Worm (Caenorhabditis elegans) whole organism, mixed stage, embryonic: ENCODE data around the gene str-136.

Source experiments
- bed-3 ChIP-seq: fragments of 200-800 bp; sonication (Bioruptor generic); optimal IDR thresholded peaks from 3 replicates; lab custom pipeline; 2018; ENCODE audit warnings: mild to moderate bottlenecking, missing genetic modification characterization, moderate library complexity, missing compliant biosample characterization
- blmp-1 ChIP-seq: fragments of 150-350 bp; optimal IDR thresholded peaks from 2 replicates; lab custom pipeline; 2014; ENCODE audit warnings: missing biosample characterization, missing genetic modification characterization
- ceh-43 ChIP-seq: fragments of 200-800 bp; sonication (Bioruptor generic); optimal IDR thresholded peaks from 2 replicates; lab custom pipeline; 2018; ENCODE audit warnings: mild to moderate bottlenecking, missing genetic modification characterization, moderate library complexity, missing compliant biosample characterization
- ces-1 ChIP-seq: fragments of 150-350 bp; optimal IDR thresholded peaks from 2 replicates; lab custom pipeline; 2014; ENCODE audit warnings: missing biosample characterization, missing genetic modification reagents, missing genetic modification characterization
- cnd-1 ChIP-seq: fragments of 200-800 bp; sonication (Bioruptor generic); optimal IDR thresholded peaks from 2 replicates; lab custom pipeline; 2018; ENCODE audit warnings: mild to moderate bottlenecking, missing genetic modification characterization, missing compliant biosample characterization
- drap-1 ChIP-seq: fragments of 200-800 bp; sonication (Bioruptor generic); optimal IDR thresholded peaks from 3 replicates; lab custom pipeline; 2018; ENCODE audit warnings: mild to moderate bottlenecking, missing genetic modification characterization, missing compliant biosample characterization
- elt-1 ChIP-seq: sonication (generic microtip); optimal IDR thresholded peaks from 2 replicates; lab custom pipeline; 2017; ENCODE audit warnings: missing genetic modification characterization, mild to moderate bottlenecking, missing compliant biosample characterization, antibody characterized with exemption, moderate library complexity, borderline replicate concordance; ENCODE audit not compliant: insufficient read depth
- elt-3 ChIP-seq: fragments of 150-350 bp; optimal IDR thresholded peaks from 2 replicates; lab custom pipeline; 2014; ENCODE audit warnings: missing biosample characterization, missing genetic modification characterization
- flh-1 ChIP-seq: fragments of 200-800 bp; sonication (Bioruptor generic); optimal IDR thresholded peaks from 2 replicates; lab custom pipeline; 2018; ENCODE audit warnings: mild to moderate bottlenecking, missing genetic modification characterization, moderate library complexity, missing compliant biosample characterization
- ham-2 ChIP-seq: fragments of 200-800 bp; sonication (Bioruptor generic); optimal IDR thresholded peaks from 2 replicates; lab custom pipeline; 2018; ENCODE audit warnings: mild to moderate bottlenecking, missing genetic modification characterization, missing compliant biosample characterization
- hlh-1 ChIP-seq: fragments of 150-350 bp; optimal IDR thresholded peaks from 2 replicates; lab custom pipeline; 2014; ENCODE audit warnings: missing biosample characterization, missing genetic modification reagents, missing genetic modification characterization
- lin-13 ChIP-seq: fragments of 150-350 bp; optimal IDR thresholded peaks from 2 replicates; lab custom pipeline; 2014; ENCODE audit warnings: missing biosample characterization, missing genetic modification characterization
- lin-32 ChIP-seq: fragments of 200-800 bp; sonication (Bioruptor generic); optimal IDR thresholded peaks from 2 replicates; lab custom pipeline; 2018; ENCODE audit warnings: mild to moderate bottlenecking, missing genetic modification characterization, missing compliant biosample characterization
- lsy-2 ChIP-seq: fragments of 150-350 bp; optimal IDR thresholded peaks from 2 replicates; lab custom pipeline; 2014; ENCODE audit warnings: missing biosample characterization, missing genetic modification characterization
- mab-5 ChIP-seq: fragments of 150-350 bp; optimal IDR thresholded peaks from 2 replicates; lab custom pipeline; 2014; ENCODE audit warnings: missing biosample characterization, missing genetic modification characterization
- mep-1 ChIP-seq: fragments of 150-350 bp; optimal IDR thresholded peaks from 2 replicates; lab custom pipeline; 2017; ENCODE audit warnings: missing biosample characterization, missing genetic modification reagents, missing genetic modification characterization, inconsistent platforms
- nhr-12 ChIP-seq: fragments of 150-350 bp; optimal IDR thresholded peaks from 2 replicates; lab custom pipeline; 2014; ENCODE audit warnings: missing biosample characterization, missing genetic modification characterization
- nhr-2 ChIP-seq: fragments of 150-350 bp; optimal IDR thresholded peaks from 2 replicates; lab custom pipeline; 2014; ENCODE audit warnings: missing biosample characterization, missing genetic modification characterization
- nhr-237 ChIP-seq: fragments of 150-350 bp; optimal IDR thresholded peaks from 2 replicates; lab custom pipeline; 2014; ENCODE audit warnings: missing biosample characterization, missing genetic modification characterization
- nhr-28 ChIP-seq: fragments of 150-350 bp; optimal IDR thresholded peaks from 2 replicates; lab custom pipeline; 2014; ENCODE audit warnings: missing biosample characterization, missing genetic modification characterization
- nhr-76 ChIP-seq: sonication (generic microtip); optimal IDR thresholded peaks from 2 replicates; lab custom pipeline; 2017; ENCODE audit warnings: missing biosample characterization, missing genetic modification characterization
- pha-4 ChIP-seq: fragments of 150-350 bp; optimal IDR thresholded peaks from 2 replicates; lab custom pipeline; 2018; ENCODE audit warnings: missing biosample characterization, missing genetic modification reagents, missing genetic modification characterization
- sem-2 ChIP-seq: fragments of 200-800 bp; sonication (Bioruptor generic); optimal IDR thresholded peaks from 2 replicates; lab custom pipeline; 2018; ENCODE audit warnings: mild to moderate bottlenecking, missing genetic modification characterization, missing compliant biosample characterization
- snpc-4 ChIP-seq: fragments of 150-350 bp; optimal IDR thresholded peaks from 2 replicates; lab custom pipeline; 2014; ENCODE audit warnings: missing biosample characterization, missing genetic modification characterization
- sptf-1 ChIP-seq: sonication (generic microtip); optimal IDR thresholded peaks from 2 replicates; lab custom pipeline; 2017; ENCODE audit warnings: mild to moderate bottlenecking, missing genetic modification characterization, moderate library complexity, missing compliant biosample characterization
- tbx-8 ChIP-seq: fragments of 200-800 bp; sonication (Bioruptor generic); optimal IDR thresholded peaks from 2 replicates; lab custom pipeline; 2018; ENCODE audit warnings: mild to moderate bottlenecking, missing genetic modification characterization, moderate library complexity, missing compliant biosample characterization
- unc-120 ChIP-seq: sonication (generic microtip); optimal IDR thresholded peaks from 2 replicates; lab custom pipeline; 2017; ENCODE audit warnings: missing genetic modification characterization, missing compliant biosample characterization; ENCODE audit not compliant: poor library complexity, severe bottlenecking
- unc-62 ChIP-seq: fragments of 150-350 bp; optimal IDR thresholded peaks from 2 replicates; lab custom pipeline; 2014; ENCODE audit warnings: missing biosample characterization, missing genetic modification reagents, missing genetic modification characterization
- zip-8 ChIP-seq: fragments of 150-350 bp; optimal IDR thresholded peaks from 2 replicates; lab custom pipeline; 2014; ENCODE audit warnings: missing biosample characterization, missing genetic modification characterization
- ztf-11 ChIP-seq: fragments of 150-350 bp; optimal IDR thresholded peaks from 2 replicates; lab custom pipeline; 2014; ENCODE audit warnings: missing biosample characterization, missing genetic modification characterization

str-136 gene

ce11 chrV:8262212-8262611, 16.5 kb downstream of the str-136 start:
- TF ChIP-seq lin-13 (tag; lab: Kevin White, UChicago) (no peak), mab-5 (tag; lab: Kevin White, UChicago) (no peak), nhr-237 (tag; lab: Kevin White, UChicago) (no peak), mep-1 (no peak), bed-3 (no peak), cnd-1 (tag; lab: Kevin White, UChicago) (no peak), nhr-12 (no peak), ztf-11 (tag; lab: Kevin White, UChicago) (no peak), zip-8 (tag; lab: Kevin White, UChicago) (no peak), nhr-28 (tag; lab: Kevin White, UChicago) (no peak)

- TF ChIP-seq mep-1, result no peak
Observed at ce11 chrV:8259016-8259415, 19.7 kb downstream of the str-136 start, which contains the start of gene C16D9.1. Gene C16D9.1, plus strand, starts transcription at chrV:8259316.

- TF ChIP-seq zip-8 (tag; lab: Kevin White, UChicago) (peak; percentile 74), ham-2 (GFP tag; lab: Kevin White, UChicago) (no peak), blmp-1 (tag; lab: Kevin White, UChicago) (peak; percentile 50), nhr-28 (tag; lab: Kevin White, UChicago) (no peak)
Observed at ce11 chrV:8254973-8255372, 23.8 kb downstream of the str-136 start.

ce11 chrV:8253946-8254345, 24.8 kb downstream of the str-136 start:
- TF ChIP-seq ces-1 (peak; percentile 99), flh-1 (no peak)

ce11 chrV:8252532-8252931, 26.2 kb downstream of the str-136 start:
- peak; percentile 15 for TF ChIP-seq hlh-1 (tag; lab: Kevin White, UChicago)
- no peak for TF ChIP-seq unc-120 (tag; lab: Kevin White, UChicago)
- TF ChIP-seq ztf-11 (tag; lab: Kevin White, UChicago), result no peak
- no peak for TF ChIP-seq sem-2 (GFP tag; lab: Kevin White, UChicago)
- no peak for TF ChIP-seq zip-8 (tag; lab: Kevin White, UChicago)
- TF ChIP-seq nhr-28 (tag; lab: Kevin White, UChicago), result no peak
- TF ChIP-seq tbx-8 (GFP tag; lab: Kevin White, UChicago), result no peak
- no peak for TF ChIP-seq lin-32
- TF ChIP-seq mab-5 (tag; lab: Kevin White, UChicago), result peak; percentile 53
- peak; percentile 84 for TF ChIP-seq unc-62 (GFP tag; lab: Kevin White, UChicago)
- no peak for TF ChIP-seq elt-3 (tag; lab: Kevin White, UChicago)

- TF ChIP-seq ham-2 (GFP tag; lab: Kevin White, UChicago), result no peak
- no peak for TF ChIP-seq nhr-2
- no peak for TF ChIP-seq drap-1
- TF ChIP-seq hlh-1 (tag; lab: Kevin White, UChicago), result no peak
- no peak for TF ChIP-seq lsy-2 (tag; lab: Kevin White, UChicago)
- no peak for TF ChIP-seq mep-1
- TF ChIP-seq, all 35 proteins: peak for 0
Observed at ce11 chrV:8251075-8251474, 27.7 kb downstream of the str-136 start.

ce11 chrV:8250208-8250607, 28.5 kb downstream of the str-136 start, which contains the start of gene C16D9.6:
Gene C16D9.6, minus strand, starts transcription at chrV:8250308.
- TF ChIP-seq mab-5 (tag; lab: Kevin White, UChicago), result no peak
- TF ChIP-seq nhr-28 (tag; lab: Kevin White, UChicago), result no peak
- no peak for TF ChIP-seq nhr-12
- TF ChIP-seq nhr-76 (tag; lab: Kevin White, UChicago), result no peak
- no peak for TF ChIP-seq lsy-2 (tag; lab: Kevin White, UChicago)
- TF ChIP-seq nhr-2, result no peak
- no peak for TF ChIP-seq bed-3
- no peak for TF ChIP-seq sptf-1
- no peak for TF ChIP-seq nhr-237 (tag; lab: Kevin White, UChicago)
- TF ChIP-seq pha-4 (tag; lab: Kevin White, UChicago), result no peak
- TF ChIP-seq snpc-4 (tag; lab: Kevin White, UChicago), result no peak
- TF ChIP-seq ceh-43, result no peak
- TF ChIP-seq tbx-8 (GFP tag; lab: Kevin White, UChicago), result no peak
- TF ChIP-seq elt-1 (tag; lab: Kevin White, UChicago), result no peak
- TF ChIP-seq, all 35 proteins: peak for 0
